Fruit fly (Drosophila melanogaster) whole organism, adult: Measurements from ENCODE around the gene TyrRII.

Experiments used
- CG11617 ChIP-seq: fragments of 200-800 bp; sonication (Bioruptor generic); optimal IDR thresholded peaks from 2 replicates; lab custom pipeline; 2017; ENCODE audit warnings: mild to moderate bottlenecking, missing biosample characterization, missing genetic modification reagents, missing genetic modification characterization
- CG12768 ChIP-seq: fragments of 200-800 bp; sonication (Bioruptor generic); optimal IDR thresholded peaks from 2 replicates; lab custom pipeline; 2017; ENCODE audit warnings: missing biosample characterization, missing genetic modification characterization, mild to moderate bottlenecking, moderate library complexity, missing genetic modification reagents
- CG33017 ChIP-seq: fragments of 200-800 bp; sonication (Bioruptor generic); optimal IDR thresholded peaks from 2 replicates; lab custom pipeline; 2018; ENCODE audit warnings: missing biosample characterization, mild to moderate bottlenecking, missing genetic modification characterization, moderate library complexity
- Clk ChIP-seq: fragments of 200-800 bp; sonication (Bioruptor generic); optimal IDR thresholded peaks from 2 replicates; lab custom pipeline; 2017; ENCODE audit warnings: missing biosample characterization, missing genetic modification characterization
- Crg-1 ChIP-seq: fragments of 200-800 bp; sonication (Bioruptor generic); optimal IDR thresholded peaks from 2 replicates; lab custom pipeline; 2016; ENCODE audit warnings: missing biosample characterization, missing genetic modification characterization
- bab1 ChIP-seq: fragments of 200-800 bp; sonication (Bioruptor generic); optimal IDR thresholded peaks from 3 replicates; lab custom pipeline; 2019; ENCODE audit warnings: missing biosample characterization, mild to moderate bottlenecking, missing genetic modification characterization, moderate library complexity
- cic ChIP-seq: fragments of 200-800 bp; sonication (Bioruptor generic); optimal IDR thresholded peaks from 2 replicates; lab custom pipeline; 2017; ENCODE audit warnings: missing biosample characterization, mild to moderate bottlenecking, missing genetic modification characterization, moderate library complexity
- kay ChIP-seq: fragments of 200-800 bp; sonication (Bioruptor generic); peaks from one replicate; lab custom pipeline; 2016; ENCODE audit warnings: missing biosample characterization, missing genetic modification characterization, borderline replicate concordance
- tj ChIP-seq: fragments of 200-800 bp; sonication (Bioruptor generic); optimal IDR thresholded peaks from 3 replicates; lab custom pipeline; 2017; ENCODE audit warnings: missing biosample characterization, mild to moderate bottlenecking, missing genetic modification characterization, moderate library complexity
- toe ChIP-seq: fragments of 200-800 bp; sonication (Bioruptor generic); optimal IDR thresholded peaks from 2 replicates; lab custom pipeline; 2016; ENCODE audit warnings: missing biosample characterization, missing genetic modification characterization

- TF ChIP-seq cic, result no peak
- TF ChIP-seq Crg-1 (GFP tag; lab: Kevin White, UChicago), result no peak
- no peak for TF ChIP-seq CG11617 (GFP tag; lab: Kevin White, UChicago)
- no peak for TF ChIP-seq toe (GFP tag; lab: Kevin White, UChicago)
- TF ChIP-seq tj, result no peak
- no peak for TF ChIP-seq kay (GFP tag; lab: Kevin White, UChicago)
- TF ChIP-seq bab1 (GFP tag; lab: Kevin White, UChicago), result no peak
- no peak for TF ChIP-seq CG12768
- TF ChIP-seq CG33017 (tag; lab: Kevin White, UChicago), result no peak
- TF ChIP-seq Clk (GFP tag; lab: Kevin White, UChicago), result no peak
Observed at dm6 chr3R:17711646-17711975, 24.8 kb upstream of the TyrRII start.
